Fruit fly (Drosophila melanogaster) whole organism, embryonic: ENCODE measurements around the gene CG1494.

Experiments used
- Atf6 ChIP-seq: fragments of 200-800 bp; sonication (Bioruptor generic); IDR thresholded peaks from 2 replicates; pipeline ENCODE4 v1.3.6; 2022; ENCODE audit warnings: missing biosample characterization, missing genetic modification characterization
- B-H2 ChIP-seq: fragments of 200-800 bp; sonication (Bioruptor generic); optimal IDR thresholded peaks from 2 replicates; lab custom pipeline; 2018; ENCODE audit warnings: missing biosample characterization, mild to moderate bottlenecking, missing genetic modification characterization
- CG10462 ChIP-seq: fragments of 200-800 bp; sonication (Bioruptor generic); optimal IDR thresholded peaks from 2 replicates; lab custom pipeline; 2016; ENCODE audit warnings: missing biosample characterization, missing genetic modification characterization
- CG11560 ChIP-seq: fragments of 200-800 bp; sonication (Bioruptor generic); IDR thresholded peaks from 3 replicates; pipeline ENCODE4 v1.3.6; 2022; ENCODE audit warnings: missing biosample characterization, missing genetic modification characterization
- CG12942 ChIP-seq: fragments of 200-800 bp; sonication (Bioruptor generic); optimal IDR thresholded peaks from 3 replicates; lab custom pipeline; 2016; ENCODE audit warnings: missing biosample characterization, missing genetic modification characterization
- CG14667 ChIP-seq: fragments of 200-800 bp; sonication (Bioruptor generic); IDR thresholded peaks from 2 replicates; pipeline ENCODE4 v1.3.6; 2022; ENCODE audit warnings: missing biosample characterization, missing genetic modification characterization
- CG16863 ChIP-seq: fragments of 200-800 bp; sonication (Bioruptor generic); optimal IDR thresholded peaks from 3 replicates; lab custom pipeline; 2016; ENCODE audit warnings: missing biosample characterization, missing genetic modification characterization
- CG17328 ChIP-seq: fragments of 200-800 bp; sonication (Bioruptor generic); IDR thresholded peaks from 2 replicates; pipeline ENCODE4 v1.3.6; 2022; ENCODE audit warnings: missing biosample characterization, missing genetic modification characterization
- CG2120 ChIP-seq: fragments of 200-800 bp; sonication (Bioruptor generic); optimal IDR thresholded peaks from 3 replicates; lab custom pipeline; 2016; ENCODE audit warnings: missing biosample characterization, missing genetic modification characterization
- CG2202 ChIP-seq: fragments of 200-800 bp; sonication (Bioruptor generic); optimal IDR thresholded peaks from 2 replicates; lab custom pipeline; 2018; ENCODE audit warnings: missing biosample characterization, mild to moderate bottlenecking, missing genetic modification characterization
- CG2875 ChIP-seq: fragments of 200-800 bp; sonication (Bioruptor generic); optimal IDR thresholded peaks from 2 replicates; lab custom pipeline; 2017; ENCODE audit warnings: missing biosample characterization, mild to moderate bottlenecking, missing genetic modification characterization, missing genetic modification reagents
- CG3281 ChIP-seq: fragments of 200-800 bp; sonication (Bioruptor generic); optimal IDR thresholded peaks from 3 replicates; lab custom pipeline; 2017; ENCODE audit warnings: missing biosample characterization, mild to moderate bottlenecking, missing genetic modification characterization
- CG33557 ChIP-seq: fragments of 200-800 bp; sonication (Bioruptor generic); optimal IDR thresholded peaks from 2 replicates; lab custom pipeline; 2019; ENCODE audit warnings: missing biosample characterization, mild to moderate bottlenecking, missing genetic modification characterization, moderate library complexity
- CG4404 ChIP-seq: fragments of 200-800 bp; sonication (Bioruptor generic); IDR thresholded peaks from 2 replicates; pipeline ENCODE4 v1.3.6; 2022; ENCODE audit warnings: missing biosample characterization, missing genetic modification characterization
- CG7839 ChIP-seq: fragments of 200-800 bp; sonication (Bioruptor generic); optimal IDR thresholded peaks from 3 replicates; lab custom pipeline; 2018; ENCODE audit warnings: missing biosample characterization, mild to moderate bottlenecking, missing genetic modification characterization, moderate library complexity
- CG8089 ChIP-seq: fragments of 200-800 bp; sonication (Bioruptor generic); optimal IDR thresholded peaks from 3 replicates; lab custom pipeline; 2016; ENCODE audit warnings: missing biosample characterization, missing genetic modification characterization
- CG8924 ChIP-seq: fragments of 200-800 bp; optimal IDR thresholded peaks from 3 replicates; lab custom pipeline; 2019; ENCODE audit warnings: missing biosample characterization, mild to moderate bottlenecking, missing genetic modification characterization, moderate library complexity
- CG9609 ChIP-seq: fragments of 200-800 bp; sonication (Bioruptor generic); optimal IDR thresholded peaks from 3 replicates; lab custom pipeline; 2016; ENCODE audit warnings: missing biosample characterization, missing genetic modification characterization
- Doc2 ChIP-seq: fragments of 200-800 bp; sonication (Bioruptor generic); IDR thresholded peaks from 2 replicates; pipeline ENCODE4 v1.3.6; 2022; ENCODE audit warnings: missing biosample characterization, missing genetic modification characterization
- Eip74EF ChIP-seq, 2 experiments: fragments of 200-800 bp in 1 of 2; fragments of >200 bp in 1 of 2; sonication (Bioruptor generic) in 1 of 2; optimal IDR thresholded peaks; 2 replicates each; lab custom pipeline; 2017 to 2019; ENCODE audit warnings: missing biosample characterization in 2 of 2, missing genetic modification characterization in 2 of 2, mild to moderate bottlenecking in 1 of 2, moderate library complexity in 1 of 2
- HLH4C ChIP-seq: fragments of 200-800 bp; sonication (Bioruptor generic); IDR thresholded peaks from 3 replicates; pipeline ENCODE4 v1.3.6; 2022; ENCODE audit warnings: missing biosample characterization, missing genetic modification characterization; ENCODE audit not compliant: partially characterized antibody
- Hey ChIP-seq: fragments of 200-800 bp; sonication (Bioruptor generic); optimal IDR thresholded peaks from 3 replicates; lab custom pipeline; 2018; ENCODE audit warnings: missing biosample characterization, mild to moderate bottlenecking, missing genetic modification characterization
- HmgZ ChIP-seq: fragments of 200-800 bp; sonication (Bioruptor generic); optimal IDR thresholded peaks from 2 replicates; lab custom pipeline; 2018; ENCODE audit warnings: missing biosample characterization, mild to moderate bottlenecking, missing genetic modification characterization
- Hr78 ChIP-seq, 2 experiments: fragments of 200-800 bp in 1 of 2; fragments of >200 bp in 1 of 2; sonication (Bioruptor generic) in 1 of 2; optimal IDR thresholded peaks; 2 replicates each; lab custom pipeline; 2017 to 2019; ENCODE audit warnings: missing biosample characterization in 2 of 2, missing genetic modification characterization in 2 of 2, mild to moderate bottlenecking in 1 of 2, moderate library complexity in 1 of 2
- Mad ChIP-seq: fragments of 200-800 bp; sonication (Bioruptor generic); optimal IDR thresholded peaks from 2 replicates; lab custom pipeline; 2016; ENCODE audit warnings: missing biosample characterization, missing genetic modification characterization
- Oli ChIP-seq: fragments of 200-800 bp; sonication (Bioruptor generic); optimal IDR thresholded peaks from 2 replicates; lab custom pipeline; 2018; ENCODE audit warnings: missing biosample characterization, mild to moderate bottlenecking, missing genetic modification characterization, moderate library complexity
- Rfx ChIP-seq: fragments of 200-800 bp; sonication (Bioruptor generic); IDR thresholded peaks from 2 replicates; pipeline ENCODE4 v1.3.6; 2022; ENCODE audit warnings: missing biosample characterization, missing genetic modification characterization
- Six4 ChIP-seq: fragments of 200-800 bp; sonication (Bioruptor generic); optimal IDR thresholded peaks from 2 replicates; lab custom pipeline; 2016; ENCODE audit warnings: missing biosample characterization, missing genetic modification characterization
- Usf ChIP-seq: fragments of 200-800 bp; sonication (Bioruptor generic); optimal IDR thresholded peaks from 2 replicates; lab custom pipeline; 2017; ENCODE audit warnings: missing genotype, missing biosample characterization, missing genetic modification characterization
- Xbp1 ChIP-seq: fragments of 200-800 bp; sonication (Bioruptor generic); optimal IDR thresholded peaks from 3 replicates; lab custom pipeline; 2016; ENCODE audit warnings: missing biosample characterization, mild to moderate bottlenecking, missing genetic modification characterization
- ab ChIP-seq: fragments of 200-800 bp; sonication (Bioruptor generic); optimal IDR thresholded peaks from 2 replicates; lab custom pipeline; 2016; ENCODE audit warnings: missing biosample characterization, missing genetic modification characterization
- ac ChIP-seq: fragments of 200-800 bp; sonication (Bioruptor generic); optimal IDR thresholded peaks from 3 replicates; lab custom pipeline; 2017; ENCODE audit warnings: missing biosample characterization, mild to moderate bottlenecking, missing genetic modification characterization
- amos ChIP-seq: fragments of 200-800 bp; sonication (Bioruptor generic); IDR thresholded peaks from 2 replicates; pipeline ENCODE4 v1.3.6; 2022; ENCODE audit warnings: missing biosample characterization, missing genetic modification characterization; ENCODE audit not compliant: partially characterized antibody
- ap ChIP-seq: fragments of 200-800 bp; sonication (Bioruptor generic); IDR thresholded peaks from 2 replicates; pipeline ENCODE4 v1.3.6; 2022; ENCODE audit warnings: missing biosample characterization, missing genetic modification characterization
- cas ChIP-seq: fragments of 200-800 bp; sonication (Bioruptor generic); IDR thresholded peaks from 2 replicates; pipeline ENCODE4 v1.3.6; 2022; ENCODE audit warnings: missing biosample characterization, missing genetic modification characterization
- crc ChIP-seq: fragments of 200-800 bp; sonication (Bioruptor generic); optimal IDR thresholded peaks from 2 replicates; lab custom pipeline; 2016; ENCODE audit warnings: missing biosample characterization, missing genetic modification characterization
- dan ChIP-seq: fragments of 200-800 bp; sonication (Bioruptor generic); IDR thresholded peaks from 2 replicates; pipeline ENCODE4 v1.3.6; 2022; ENCODE audit warnings: missing biosample characterization, missing genetic modification characterization
- en ChIP-seq: fragments of 200-800 bp; sonication (Bioruptor generic); optimal IDR thresholded peaks from 2 replicates; lab custom pipeline; 2016; ENCODE audit warnings: missing biosample characterization, missing genetic modification characterization
- fd3F ChIP-seq: fragments of 200-800 bp; sonication (Bioruptor generic); optimal IDR thresholded peaks from 2 replicates; lab custom pipeline; 2018; ENCODE audit warnings: missing biosample characterization, mild to moderate bottlenecking, missing genetic modification characterization, moderate library complexity
- gcm2 ChIP-seq: fragments of 200-800 bp; sonication (Bioruptor generic); optimal IDR thresholded peaks from 2 replicates; lab custom pipeline; 2016; ENCODE audit warnings: missing biosample characterization, missing genetic modification characterization
- klu ChIP-seq: fragments of 200-800 bp; sonication (Bioruptor generic); IDR thresholded peaks from 2 replicates; pipeline ENCODE4 v1.3.6; 2022; ENCODE audit warnings: missing biosample characterization, missing genetic modification characterization
- luna ChIP-seq: fragments of 200-800 bp; sonication (Bioruptor generic); optimal IDR thresholded peaks from 2 replicates; lab custom pipeline; 2016; ENCODE audit warnings: missing biosample characterization, missing genetic modification characterization
- nerfin-2 ChIP-seq: fragments of 200-800 bp; sonication (Bioruptor generic); IDR thresholded peaks from 2 replicates; pipeline ENCODE4 v1.3.6; 2022; ENCODE audit warnings: missing biosample characterization, missing genetic modification characterization; ENCODE audit not compliant: partially characterized antibody
- org-1 ChIP-seq: fragments of 200-800 bp; sonication (Bioruptor generic); optimal IDR thresholded peaks from 2 replicates; lab custom pipeline; 2017; ENCODE audit warnings: missing biosample characterization, missing genetic modification characterization
- prd ChIP-seq, 3 experiments: fragments of >200 bp in 2 of 3; fragments of 200-800 bp in 1 of 3; sonication (Bioruptor generic) in 1 of 3; optimal IDR thresholded peaks in 2 of 3; IDR thresholded peaks in 1 of 3; 2 replicates in 2 of 3; 3 replicates in 1 of 3; pipeline versions ENCODE4 v1.3.6 to Lab custom; 2017 to 2022; ENCODE audit warnings: missing biosample characterization in 1 of 3, missing genetic modification characterization in 1 of 3
- schlank ChIP-seq: fragments of 200-800 bp; sonication (Bioruptor generic); optimal IDR thresholded peaks from 2 replicates; lab custom pipeline; 2018; ENCODE audit warnings: missing biosample characterization, mild to moderate bottlenecking, missing genetic modification characterization
- seq ChIP-seq: fragments of 200-800 bp; sonication (Bioruptor generic); IDR thresholded peaks from 2 replicates; pipeline ENCODE4 v1.3.6; 2022; ENCODE audit warnings: missing biosample characterization, missing genetic modification characterization
- ttk ChIP-seq: fragments of 200-800 bp; sonication (Bioruptor generic); IDR thresholded peaks from 2 replicates; pipeline ENCODE4 v2.1.2; 2022; ENCODE audit warnings: missing biosample characterization, missing genetic modification characterization
- unpg ChIP-seq: fragments of 200-800 bp; sonication (Bioruptor generic); optimal IDR thresholded peaks from 3 replicates; lab custom pipeline; 2018; ENCODE audit warnings: missing biosample characterization, mild to moderate bottlenecking, missing genetic modification characterization, moderate library complexity
- vfl ChIP-seq: fragments of 200-800 bp; sonication (Bioruptor generic); optimal IDR thresholded peaks from 2 replicates; lab custom pipeline; 2016; ENCODE audit warnings: missing biosample characterization, missing genetic modification characterization

The CG1494 gene

DNA sequence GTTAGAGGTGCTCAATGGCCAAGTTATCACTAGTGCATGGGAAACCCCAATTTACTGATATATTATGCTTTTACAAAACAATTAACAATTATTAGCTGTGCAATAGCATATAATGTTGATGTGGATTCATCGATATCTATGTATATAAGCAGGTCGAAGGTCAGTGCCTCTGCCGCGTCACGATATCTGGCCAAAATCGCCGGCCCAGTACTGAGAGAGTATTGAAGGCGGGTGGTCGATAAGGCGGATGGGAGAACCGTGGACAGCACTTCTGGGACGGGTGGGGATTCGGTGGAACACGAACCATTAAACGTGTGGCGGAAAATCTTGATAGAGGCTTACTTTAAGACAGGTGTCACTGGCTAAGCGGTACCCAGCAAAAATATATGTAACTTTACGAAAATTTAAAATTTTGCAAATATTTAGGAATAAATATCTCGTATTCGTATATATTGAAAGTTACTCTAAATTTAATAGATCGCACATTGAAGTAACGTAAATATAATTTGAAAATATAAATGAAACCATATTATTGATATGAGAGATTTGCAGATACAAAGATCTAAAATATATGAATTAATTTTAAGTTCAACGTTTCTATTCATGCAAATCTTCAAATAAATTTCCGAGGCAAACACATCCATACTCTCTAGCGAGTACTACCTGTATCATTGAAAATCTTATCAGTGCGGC, 37.3 kb downstream of the CG1494 start (continued):
- TF ChIP-seq ttk: peak; percentile 33; the same call in 1 of the 2 replicates
- no peak for TF ChIP-seq CG10462 (GFP tag; lab: Kevin White, UChicago)
- peak; percentile 3 for TF ChIP-seq HmgZ (tag; lab: Kevin White, UChicago)
- peak in 1 of 2 experiments; percentile 88 for TF ChIP-seq Hr78 (GFP tag; optimal IDR thresholded peaks at IDR 0.05; lab: Kevin White, UChicago)
- TF ChIP-seq Doc2 (GFP tag; lab: Robert Waterston, UW): no peak
- TF ChIP-seq Xbp1 (GFP tag; lab: Kevin White, UChicago): no peak
- TF ChIP-seq HLH4C (GFP tag; lab: Robert Waterston, UW): no peak
- TF ChIP-seq schlank (tag; lab: Kevin White, UChicago): no peak
- TF ChIP-seq CG11560: no peak
- TF ChIP-seq en: no peak
- peak; percentile 47 for TF ChIP-seq Rfx (GFP tag; lab: Robert Waterston, UW)
- no peak for TF ChIP-seq ab (GFP tag; lab: Kevin White, UChicago)
- no peak for TF ChIP-seq unpg
- TF ChIP-seq seq (GFP tag; lab: Robert Waterston, UW): no peak
- TF ChIP-seq nerfin-2 (GFP tag; lab: Robert Waterston, UW): no peak
- no peak for TF ChIP-seq Oli (tag; lab: Kevin White, UChicago)
- no peak for TF ChIP-seq CG8089 (GFP tag; lab: Kevin White, UChicago)
- no peak for TF ChIP-seq prd (optimal IDR thresholded peaks at IDR 0.05; lab: Kevin White, UChicago)
- peak; percentile 45; the same call in 1 of the 3 replicates for TF ChIP-seq prd (GFP tag; IDR thresholded peaks at IDR 0.05; lab: Robert Waterston, UW)
- no peak for TF ChIP-seq org-1 (GFP tag; lab: Kevin White, UChicago)
- peak; percentile 57 for TF ChIP-seq B-H2 (GFP tag; lab: Kevin White, UChicago)
- TF ChIP-seq ac (GFP tag; lab: Kevin White, UChicago): no peak
- no peak for TF ChIP-seq luna
- no peak for TF ChIP-seq crc (GFP tag; lab: Kevin White, UChicago)
- TF ChIP-seq vfl (GFP tag; lab: Kevin White, UChicago): no peak
- no peak for TF ChIP-seq Mad (GFP tag; lab: Kevin White, UChicago)
- no peak for TF ChIP-seq gcm2 (GFP tag; lab: Kevin White, UChicago)
- no peak for TF ChIP-seq fd3F (GFP tag; lab: Kevin White, UChicago)
- TF ChIP-seq Atf6: peak; percentile 47; the same call in 1 of the 2 replicates
- TF ChIP-seq CG3281 (GFP tag; lab: Kevin White, UChicago): peak; percentile 74
- no peak for TF ChIP-seq Hey (tag; lab: Kevin White, UChicago)
- no peak for TF ChIP-seq Eip74EF (GFP tag; optimal IDR thresholded peaks at IDR 0.05; lab: Kevin White, UChicago)
- no peak for TF ChIP-seq CG2875 (GFP tag; lab: Kevin White, UChicago)
- TF ChIP-seq cas (GFP tag; lab: Robert Waterston, UW): no peak
- no peak for TF ChIP-seq Usf (GFP tag; lab: Kevin White, UChicago)
- 0 out of 2 replicates have a peak, but pooled peaks have one; percentile 36 for TF ChIP-seq klu
- TF ChIP-seq CG4404 (GFP tag; lab: Robert Waterston, UW): no peak
- no peak for TF ChIP-seq Six4 (GFP tag; lab: Kevin White, UChicago)
- TF ChIP-seq ap (GFP tag; lab: Robert Waterston, UW): no peak
- no peak for TF ChIP-seq CG2120 (GFP tag; lab: Kevin White, UChicago)
- no peak for TF ChIP-seq CG2202 (tag; lab: Kevin White, UChicago)
- TF ChIP-seq CG12942: no peak
- TF ChIP-seq CG14667 (GFP tag; lab: Robert Waterston, UW): no peak
- no peak for TF ChIP-seq CG33557 (GFP tag; lab: Kevin White, UChicago)
- TF ChIP-seq CG8924 (tag; lab: Kevin White, UChicago): peak; percentile 19
- no peak for TF ChIP-seq CG17328
- no peak for TF ChIP-seq CG16863
- TF ChIP-seq dan (GFP tag; lab: Robert Waterston, UW): no peak
- peak; percentile 71 for TF ChIP-seq CG7839 (tag; lab: Kevin White, UChicago)
- TF ChIP-seq CG9609: no peak
- TF ChIP-seq amos (GFP tag; lab: Robert Waterston, UW): no peak
